Fruit fly (Drosophila melanogaster) whole organism, prepupa: ENCODE data around the gene obst-H.

Experiments
- Blimp-1 ChIP-seq: fragments of 200-800 bp; sonication (Bioruptor generic); optimal IDR thresholded peaks from 3 replicates; lab custom pipeline; 2017; ENCODE audit warnings: missing biosample characterization, missing genetic modification characterization, mild to moderate bottlenecking, moderate library complexity, missing genetic modification reagents
- CG10631 ChIP-seq: fragments of 200-800 bp; sonication (Bioruptor generic); optimal IDR thresholded peaks from 2 replicates; lab custom pipeline; 2016; ENCODE audit warnings: missing biosample characterization, missing genetic modification characterization
- CG10669 ChIP-seq: fragments of 200-800 bp; sonication (Bioruptor generic); optimal IDR thresholded peaks from 3 replicates; lab custom pipeline; 2018; ENCODE audit warnings: missing biosample characterization, mild to moderate bottlenecking, missing genetic modification characterization, moderate library complexity
- CG11294 ChIP-seq: fragments of 200-800 bp; sonication (Bioruptor generic); IDR thresholded peaks from 2 replicates; pipeline ENCODE4 v1.3.6; 2022; ENCODE audit warnings: missing biosample characterization, missing genetic modification characterization
- CG11902 ChIP-seq: fragments of 200-800 bp; sonication (Bioruptor generic); optimal IDR thresholded peaks from 3 replicates; lab custom pipeline; 2016; ENCODE audit warnings: missing biosample characterization, missing genetic modification characterization
- CG15336 ChIP-seq: fragments of 200-800 bp; sonication (Bioruptor generic); IDR thresholded peaks from 2 replicates; pipeline ENCODE4 v1.3.6; 2022; ENCODE audit warnings: missing biosample characterization, missing genetic modification characterization
- CG1621 ChIP-seq: fragments of 200-800 bp; sonication (Bioruptor generic); optimal IDR thresholded peaks from 3 replicates; lab custom pipeline; 2018; ENCODE audit warnings: missing biosample characterization, mild to moderate bottlenecking, missing genetic modification characterization
- CG16779 ChIP-seq: fragments of 200-800 bp; sonication (Bioruptor generic); optimal IDR thresholded peaks from 3 replicates; lab custom pipeline; 2017; ENCODE audit warnings: missing biosample characterization, mild to moderate bottlenecking, missing genetic modification characterization
- CG3032 ChIP-seq: fragments of 200-800 bp; optimal IDR thresholded peaks from 2 replicates; lab custom pipeline; 2019; ENCODE audit warnings: missing biosample characterization, mild to moderate bottlenecking, missing genetic modification characterization, moderate library complexity
- CG31627 ChIP-seq: fragments of 200-800 bp; sonication (Bioruptor generic); optimal IDR thresholded peaks from 3 replicates; lab custom pipeline; 2016; ENCODE audit warnings: missing biosample characterization, missing genetic modification characterization
- CG32006 ChIP-seq: fragments of 200-800 bp; sonication (Bioruptor generic); optimal IDR thresholded peaks from 3 replicates; lab custom pipeline; 2017; ENCODE audit warnings: missing biosample characterization, mild to moderate bottlenecking, missing genetic modification characterization
- CG34406 ChIP-seq: fragments of 200-800 bp; sonication (Bioruptor generic); optimal IDR thresholded peaks from 3 replicates; lab custom pipeline; 2016; ENCODE audit warnings: missing biosample characterization, missing genetic modification characterization
- CG3919 ChIP-seq: fragments of 200-800 bp; sonication (Bioruptor generic); optimal IDR thresholded peaks from 3 replicates; lab custom pipeline; 2016; ENCODE audit warnings: missing biosample characterization, missing genetic modification characterization
- CG8119 ChIP-seq: fragments of 200-800 bp; sonication (Bioruptor generic); IDR thresholded peaks from 3 replicates; pipeline ENCODE4 v1.3.6; 2022; ENCODE audit warnings: missing biosample characterization, missing genetic modification characterization
- CG8319 ChIP-seq: fragments of 200-800 bp; sonication (Bioruptor generic); optimal IDR thresholded peaks from 3 replicates; lab custom pipeline; 2016; ENCODE audit warnings: missing biosample characterization, missing genetic modification characterization
- CG8632 ChIP-seq: fragments of 200-800 bp; sonication (Bioruptor generic); optimal IDR thresholded peaks from 3 replicates; lab custom pipeline; 2016; ENCODE audit warnings: missing biosample characterization, missing genetic modification characterization
- CG9139 ChIP-seq: fragments of 200-800 bp; sonication (Bioruptor generic); optimal IDR thresholded peaks from 3 replicates; lab custom pipeline; 2017; ENCODE audit warnings: missing biosample characterization, mild to moderate bottlenecking, missing genetic modification characterization
- Eip75B ChIP-seq: fragments of 200-800 bp; sonication (Bioruptor generic); optimal IDR thresholded peaks from 3 replicates; lab custom pipeline; 2016; ENCODE audit warnings: missing biosample characterization, missing genetic modification characterization
- Eip78C ChIP-seq: fragments of 200-800 bp; sonication (Bioruptor generic); peaks from one replicate; lab custom pipeline; 2016; ENCODE audit warnings: missing biosample characterization, missing genetic modification characterization
- Eip93F ChIP-seq: fragments of 200-800 bp; sonication (Bioruptor generic); optimal IDR thresholded peaks from 2 replicates; lab custom pipeline; 2016; ENCODE audit warnings: missing biosample characterization, mild to moderate bottlenecking, missing genetic modification characterization
- Ets21C ChIP-seq: fragments of 200-800 bp; sonication (Bioruptor generic); optimal IDR thresholded peaks from 3 replicates; lab custom pipeline; 2016; ENCODE audit warnings: missing biosample characterization, missing genetic modification characterization
- Ets96B ChIP-seq: fragments of 200-800 bp; optimal IDR thresholded peaks from 2 replicates; lab custom pipeline; 2019; ENCODE audit warnings: missing biosample characterization, mild to moderate bottlenecking, missing genetic modification characterization, moderate library complexity
- Gug ChIP-seq: fragments of 200-800 bp; sonication (Bioruptor generic); IDR thresholded peaks from 2 replicates; pipeline ENCODE4 v1.3.6; 2022; ENCODE audit warnings: missing biosample characterization, missing genetic modification characterization
- Hr38 ChIP-seq: sonication (Bioruptor generic); optimal IDR thresholded peaks from 2 replicates; lab custom pipeline; 2016; ENCODE audit warnings: missing biosample characterization, missing genetic modification characterization
- Hr39 ChIP-seq: fragments of 200-800 bp; sonication (Bioruptor generic); optimal IDR thresholded peaks from 2 replicates; lab custom pipeline; 2016; ENCODE audit warnings: missing biosample characterization, missing genetic modification characterization
- Hr4 ChIP-seq: fragments of 200-800 bp; sonication (Bioruptor generic); optimal IDR thresholded peaks from 3 replicates; lab custom pipeline; 2016; ENCODE audit warnings: missing biosample characterization, missing genetic modification characterization
- Lpt ChIP-seq: fragments of 200-800 bp; sonication (Bioruptor generic); optimal IDR thresholded peaks from 3 replicates; lab custom pipeline; 2016; ENCODE audit warnings: missing biosample characterization, missing genetic modification characterization
- OdsH ChIP-seq: fragments of 200-800 bp; sonication (Bioruptor generic); optimal IDR thresholded peaks from 3 replicates; lab custom pipeline; 2016; ENCODE audit warnings: missing biosample characterization, missing genetic modification characterization
- Smox ChIP-seq: fragments of 200-800 bp; sonication (Bioruptor generic); optimal IDR thresholded peaks from 3 replicates; lab custom pipeline; 2016; ENCODE audit warnings: missing biosample characterization, missing genetic modification characterization
- Sox102F ChIP-seq: fragments of 200-800 bp; sonication (Bioruptor generic); optimal IDR thresholded peaks from 2 replicates; lab custom pipeline; 2016; ENCODE audit warnings: missing biosample characterization, mild to moderate bottlenecking, missing genetic modification characterization
- Sox14 ChIP-seq: fragments of 200-800 bp; sonication (Bioruptor generic); optimal IDR thresholded peaks from 3 replicates; lab custom pipeline; 2016; ENCODE audit warnings: missing biosample characterization, missing genetic modification characterization
- achi ChIP-seq: fragments of 200-800 bp; sonication (Bioruptor generic); optimal IDR thresholded peaks from 3 replicates; lab custom pipeline; 2016; ENCODE audit warnings: missing biosample characterization, missing genetic modification characterization
- cyc ChIP-seq: fragments of 200-800 bp; sonication (Bioruptor generic); optimal IDR thresholded peaks from 3 replicates; lab custom pipeline; 2016; ENCODE audit warnings: missing biosample characterization, missing genetic modification characterization
- dsx ChIP-seq: fragments of 200-800 bp; optimal IDR thresholded peaks from 3 replicates; lab custom pipeline; 2019; ENCODE audit warnings: missing biosample characterization, mild to moderate bottlenecking, missing genetic modification characterization, moderate library complexity; ENCODE audit not compliant: poor library complexity, severe bottlenecking
- eg ChIP-seq: fragments of 200-800 bp; sonication (Bioruptor generic); IDR thresholded peaks from 3 replicates; pipeline ENCODE4 v1.3.6; 2022; ENCODE audit warnings: missing biosample characterization, missing genetic modification characterization
- esn ChIP-seq: fragments of 200-800 bp; sonication (Bioruptor generic); optimal IDR thresholded peaks from 2 replicates; lab custom pipeline; 2016; ENCODE audit warnings: missing biosample characterization, mild to moderate bottlenecking, missing genetic modification characterization, moderate library complexity
- fd85E ChIP-seq: fragments of 200-800 bp; sonication (Bioruptor generic); optimal IDR thresholded peaks from 3 replicates; lab custom pipeline; 2016; ENCODE audit warnings: missing biosample characterization, missing genetic modification characterization
- lz ChIP-seq: fragments of 200-800 bp; sonication (Bioruptor generic); optimal IDR thresholded peaks from 3 replicates; lab custom pipeline; 2016; ENCODE audit warnings: missing biosample characterization, missing genetic modification characterization
- net ChIP-seq: fragments of 200-800 bp; sonication (Bioruptor generic); optimal IDR thresholded peaks from 3 replicates; lab custom pipeline; 2016; ENCODE audit warnings: missing biosample characterization, missing genetic modification characterization
- pdm3 ChIP-seq: fragments of 200-800 bp; sonication (Bioruptor generic); optimal IDR thresholded peaks from 3 replicates; lab custom pipeline; 2016; ENCODE audit warnings: missing biosample characterization, missing genetic modification characterization
- salr ChIP-seq, 2 experiments: fragments of 200-800 bp; sonication (Bioruptor generic); optimal IDR thresholded peaks; 3 replicates each; lab custom pipeline; 2016 to 2018; ENCODE audit warnings: missing biosample characterization in 2 of 2, missing genetic modification characterization in 2 of 2, mild to moderate bottlenecking in 1 of 2
- spab ChIP-seq: fragments of 200-800 bp; sonication (Bioruptor generic); optimal IDR thresholded peaks from 2 replicates; lab custom pipeline; 2017; ENCODE audit warnings: missing biosample characterization, mild to moderate bottlenecking, missing genetic modification characterization, missing genetic modification reagents
- ss ChIP-seq, 2 experiments: fragments of 200-800 bp; sonication (Bioruptor generic); optimal IDR thresholded peaks; 2 replicates in 1 of 2; 3 replicates in 1 of 2; lab custom pipeline; 2017 to 2018; ENCODE audit warnings: mild to moderate bottlenecking in 2 of 2, missing biosample characterization in 2 of 2, missing genetic modification characterization in 2 of 2, moderate library complexity in 1 of 2
- svp ChIP-seq: fragments of 200-800 bp; sonication (Bioruptor generic); peaks from one replicate; lab custom pipeline; 2016; ENCODE audit warnings: missing biosample characterization, missing genetic modification characterization
- topi ChIP-seq: fragments of 200-800 bp; sonication (Bioruptor generic); optimal IDR thresholded peaks from 3 replicates; lab custom pipeline; 2016; ENCODE audit warnings: missing biosample characterization, missing genetic modification characterization
- vri ChIP-seq: fragments of 200-800 bp; sonication (Bioruptor generic); optimal IDR thresholded peaks from 3 replicates; lab custom pipeline; 2016; ENCODE audit warnings: missing biosample characterization, mild to moderate bottlenecking, missing genetic modification characterization

obst-H gene

DNA sequence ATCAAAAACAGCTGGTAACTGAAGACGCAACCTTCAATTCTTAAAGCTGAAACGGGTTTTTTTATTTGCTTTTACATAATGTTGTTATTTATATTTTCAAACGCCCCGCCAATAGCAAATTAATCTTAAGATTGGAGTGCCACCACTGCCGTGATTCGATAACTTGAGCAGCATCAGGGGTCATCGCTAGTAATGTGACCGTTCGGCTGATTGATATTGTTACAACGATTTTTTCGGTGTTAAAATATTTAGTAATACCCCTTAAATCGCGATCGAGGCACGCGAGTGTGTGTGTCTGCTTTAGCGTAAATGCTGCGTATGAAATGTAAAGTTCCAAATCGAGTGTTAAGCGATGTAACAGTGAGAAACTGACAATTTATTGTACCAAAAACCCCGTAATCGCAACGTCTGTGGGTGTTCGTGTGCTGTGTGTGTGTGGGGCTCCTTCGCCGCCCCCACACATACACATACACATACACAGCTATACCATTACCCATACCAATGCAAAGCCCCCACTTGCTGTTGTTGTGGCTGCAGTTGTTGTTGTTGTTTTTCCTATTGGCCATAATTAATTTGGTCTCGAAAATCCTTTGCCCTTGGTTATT lies 36.9 kb upstream of the obst-H start, which contains the start of gene dop (continued):
- no peak for TF ChIP-seq CG16779 (tag; lab: Kevin White, UChicago)
- peak in 1 of 2 experiments; percentile 4 for TF ChIP-seq ss (GFP tag; optimal IDR thresholded peaks at IDR 0.05; lab: Kevin White, UChicago)
- TF ChIP-seq CG3919, result no peak
- no peak for TF ChIP-seq Hr4 (GFP tag; lab: Kevin White, UChicago)
- TF ChIP-seq vri, result peak; percentile 58
- TF ChIP-seq svp (GFP tag; lab: Kevin White, UChicago), result peak; percentile 75
- TF ChIP-seq Lpt (GFP tag; lab: Kevin White, UChicago), result no peak
- peak; percentile 11 for TF ChIP-seq topi (GFP tag; lab: Kevin White, UChicago)

DNA sequence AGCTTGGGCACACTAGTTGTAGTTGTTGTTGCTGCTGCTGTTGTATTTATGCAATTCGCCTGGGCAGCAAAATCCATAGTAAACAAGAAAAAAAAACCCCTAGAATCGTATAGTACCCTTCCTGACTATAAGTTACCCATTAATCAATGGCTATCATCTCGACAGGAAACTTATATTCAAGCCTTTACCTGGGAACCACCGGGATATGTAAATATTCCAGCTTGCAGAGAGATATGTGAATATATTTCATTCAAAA lies 34.7 kb upstream of the obst-H start:
- TF ChIP-seq CG8119 (no peak), CG9139 (no peak), CG3032 (tag; lab: Kevin White, UChicago) (no peak), Smox (GFP tag; lab: Kevin White, UChicago) (no peak), lz (GFP tag; lab: Kevin White, UChicago) (no peak), CG32006 (no peak), topi (GFP tag; lab: Kevin White, UChicago) (no peak), achi (GFP tag; lab: Kevin White, UChicago) (no peak)

DNA sequence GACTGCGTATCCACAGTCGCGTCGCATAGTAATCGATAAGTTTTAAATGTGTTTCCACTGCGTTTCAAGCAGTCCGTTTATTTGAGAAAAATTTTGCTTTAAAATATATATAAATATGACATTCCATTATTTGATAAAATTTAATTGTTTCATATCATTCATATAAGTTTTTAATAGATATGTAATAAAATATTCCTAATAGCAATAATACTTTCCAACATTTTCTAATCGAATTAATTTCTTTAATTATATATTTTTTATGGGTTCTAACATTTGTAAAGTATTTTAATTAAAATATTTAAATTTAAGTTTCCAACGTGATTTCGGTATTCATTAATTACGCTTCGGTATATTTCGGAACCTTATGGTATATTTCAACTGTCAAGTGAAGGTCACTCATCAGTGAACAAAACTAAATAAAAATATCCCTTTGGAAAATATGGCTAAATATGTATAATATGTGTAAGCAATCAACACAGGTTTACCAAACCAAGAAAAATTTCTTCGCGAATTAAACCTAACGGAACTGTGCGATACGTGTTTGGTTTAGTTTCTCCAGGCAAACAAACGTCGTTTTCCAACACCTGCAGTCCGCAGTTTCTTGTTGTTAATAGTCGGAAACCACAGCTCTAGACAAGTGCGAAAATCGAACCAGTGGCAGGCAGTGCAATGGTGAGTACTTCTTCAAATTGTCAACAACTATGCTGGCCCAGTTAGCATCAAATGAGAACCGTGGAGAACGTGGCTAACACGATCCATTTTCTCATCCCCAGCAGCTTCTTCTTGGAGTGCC lies 34.2 kb upstream of the obst-H start, which contains the start of the genes CG7739 and SCCRO:
CG7739 (minus strand) TSS at position 8 of the 793 bp plus-strand sequence.
SCCRO (plus strand) TSS at position 370 of the 793 bp plus-strand sequence.
- TF ChIP-seq net (GFP tag; lab: Kevin White, UChicago) (peak; percentile 20), achi (GFP tag; lab: Kevin White, UChicago) (no peak), CG1621 (tag; lab: Kevin White, UChicago) (no peak), Ets21C (no peak), dsx (GFP tag; lab: Kevin White, UChicago) (no peak), Eip78C (GFP tag; lab: Kevin White, UChicago) (peak; percentile 65), CG15336 (GFP tag; lab: Robert Waterston, UW) (peak; percentile 51; the same call in 1 of the 2 replicates), spab (GFP tag; lab: Kevin White, UChicago) (no peak), Ets96B (tag; lab: Kevin White, UChicago) (peak; percentile 56), Smox (GFP tag; lab: Kevin White, UChicago) (no peak), CG34406 (GFP tag; lab: Kevin White, UChicago) (peak; percentile 32), CG8632 (GFP tag; lab: Kevin White, UChicago) (peak; percentile 31), Sox102F (GFP tag; lab: Kevin White, UChicago) (peak; percentile 36), fd85E (no peak), CG11902 (GFP tag; lab: Kevin White, UChicago) (no peak), cyc (GFP tag; lab: Kevin White, UChicago) (peak; percentile 23), Blimp-1 (no peak), Hr38 (GFP tag; lab: Kevin White, UChicago) (no peak), vri (peak; percentile 44), Eip75B (peak; percentile 2), Hr4 (GFP tag; lab: Kevin White, UChicago) (peak; percentile 30), Gug (GFP tag; lab: Robert Waterston, UW) (peak; percentile 63), Hr39 (GFP tag; lab: Kevin White, UChicago) (peak; percentile 11), pdm3 (GFP tag; lab: Kevin White, UChicago) (no peak), CG11294 (0 out of 2 replicates have a peak, but pooled peaks have one; percentile 37), CG8319 (GFP tag; lab: Kevin White, UChicago) (no peak), OdsH (no peak), Eip93F (peak; percentile 64), CG31627 (GFP tag; lab: Kevin White, UChicago) (peak; percentile 38), CG8119 (peak; percentile 57; the same call in 2 of the 3 replicates), Lpt (GFP tag; lab: Kevin White, UChicago) (no peak), salr (GFP tag; optimal IDR thresholded peaks at IDR 0.05; lab: Kevin White, UChicago) (no peak), CG10669 (GFP tag; lab: Kevin White, UChicago) (peak; percentile 21), eg (GFP tag; lab: Robert Waterston, UW) (peak; percentile 86), CG10631 (GFP tag; lab: Kevin White, UChicago) (peak; percentile 43), Sox14 (GFP tag; lab: Kevin White, UChicago) (peak; percentile 25), esn (peak; percentile 53)
